Fruit fly (Drosophila melanogaster): ENCODE data around the gene Ge-1.

DNA sequence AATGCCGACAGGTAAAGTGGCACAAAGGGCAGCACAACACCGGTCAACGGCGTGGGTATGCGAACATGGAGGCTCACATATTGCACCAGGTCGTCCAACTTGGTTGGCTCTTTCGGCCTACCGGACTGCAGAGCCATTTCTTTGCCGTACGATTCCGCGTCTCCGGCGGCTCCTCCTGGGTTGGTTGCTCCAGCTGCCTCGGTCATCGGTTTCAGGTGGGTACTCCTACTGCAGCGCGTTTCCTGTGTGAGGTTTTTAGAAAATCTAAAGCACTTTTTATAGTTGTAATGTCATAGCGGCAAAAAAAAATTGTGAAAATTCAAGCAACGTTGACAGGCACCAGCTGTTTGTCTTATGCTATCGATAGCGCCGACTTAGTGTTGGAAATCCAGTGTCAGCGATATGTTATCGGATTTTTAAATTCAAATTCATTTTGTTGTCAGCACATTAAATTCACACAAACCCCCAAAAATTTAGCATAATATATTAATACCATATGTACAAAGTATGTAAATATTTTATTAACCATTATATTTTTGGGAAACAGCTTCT lies 19.4 kb upstream of the Ge-1 start, which contains the start of gene CG6230:
- TF ChIP-seq h (optimal IDR thresholded peaks at IDR 0.05), result no peak
- TF ChIP-seq Myc (optimal IDR thresholded peaks at IDR 0.05), result no peak
- no peak for TF ChIP-seq ttk (optimal IDR thresholded peaks at IDR 0.05)
- TF ChIP-seq psq (optimal IDR thresholded peaks at IDR 0.05), result no peak
- TF ChIP-seq Sin3A (optimal IDR thresholded peaks at IDR 0.05), result no peak
- TF ChIP-seq insv (optimal IDR thresholded peaks at IDR 0.05), result no peak
